Fruit fly (Drosophila melanogaster): ENCODE measurements around the gene CG17734.
A peak's percentile ranks its signal among the peaks of the same experiment; 100 is the strongest.

CG17734 gene

DNA sequence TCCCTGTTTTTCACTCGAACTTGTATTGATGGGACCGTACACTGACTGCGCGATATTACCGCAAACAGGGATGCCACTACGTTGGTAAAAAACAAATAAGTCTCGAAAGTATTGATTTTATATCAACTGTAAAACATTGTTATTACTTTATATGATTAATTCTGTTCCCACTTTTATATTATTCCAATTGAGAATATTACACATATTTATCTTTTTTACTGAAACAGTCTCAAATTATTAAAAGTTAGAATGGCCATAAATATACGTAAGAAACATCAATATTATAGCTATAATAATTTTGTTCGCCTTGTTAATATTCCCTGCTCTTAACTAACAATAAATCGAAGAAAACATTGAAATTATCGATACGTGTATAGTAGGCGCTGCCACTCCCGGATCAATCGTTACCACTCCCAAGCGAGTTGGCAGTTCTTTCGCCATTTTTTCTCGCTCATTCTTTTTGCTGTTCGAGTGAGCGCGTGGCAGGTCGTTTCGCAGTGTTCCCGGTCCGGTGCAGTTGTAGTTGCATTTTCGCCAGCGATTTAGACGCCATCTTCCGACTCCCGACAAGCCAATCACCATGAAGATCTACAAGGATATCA, 33.9 kb downstream of the CG17734 start, which contains the start of the genes SdhC and Tctp (continued):
- TF ChIP-seq rib (GFP tag; IDR thresholded peaks at IDR 0.05) (peak; percentile 74; the same call in 1 of the 2 replicates), CG18599 (GFP tag; optimal IDR thresholded peaks at IDR 0.05) (peak; percentile 52), Med (GFP tag) (peak; percentile 89), ac (GFP tag; optimal IDR thresholded peaks at IDR 0.05) (no peak), CG1233 (GFP tag; optimal IDR thresholded peaks at IDR 0.05) (peak; percentile 13), Dek (tag; optimal IDR thresholded peaks at IDR 0.05) (peak; percentile 52), slou (GFP tag; optimal IDR thresholded peaks at IDR 0.05) (peak; percentile 3), dan (GFP tag; IDR thresholded peaks at IDR 0.05) (no peak), CG13894 (tag; optimal IDR thresholded peaks at IDR 0.05) (peak; percentile 72), chif (GFP tag; optimal IDR thresholded peaks at IDR 0.05) (peak; percentile 6 to 44), Rx (GFP tag; IDR thresholded peaks at IDR 0.05) (no peak), CG5245 (GFP tag; optimal IDR thresholded peaks at IDR 0.05) (no peak), HLH54F (GFP tag; optimal IDR thresholded peaks at IDR 0.05) (peak; percentile 39), CG10209 (GFP tag; optimal IDR thresholded peaks at IDR 0.05) (peak; percentile 12), ranshi (GFP tag; IDR thresholded peaks at IDR 0.05) (0 out of 2 replicates have a peak, but pooled peaks have one; percentile 23), peb (GFP tag; IDR thresholded peaks at IDR 0.05) (0 out of 2 replicates have a peak, but pooled peaks have one; percentile 7), caup (GFP tag; optimal IDR thresholded peaks at IDR 0.05; ENCODE audit: severe bottlenecking) (peak; percentile 20), Antp (GFP tag; optimal IDR thresholded peaks at IDR 0.05) (peak; percentile 22), D19B (GFP tag; optimal IDR thresholded peaks at IDR 0.05) (peak; percentile 15), ewg (GFP tag; optimal IDR thresholded peaks at IDR 0.05) (peak; percentile 17), CG7556 (GFP tag; optimal IDR thresholded peaks at IDR 0.05) (peak; percentile 33), Bgb (GFP tag; IDR thresholded peaks at IDR 0.05; ENCODE audit: partially characterized antibody) (peak; percentile 66), zen (tag; optimal IDR thresholded peaks at IDR 0.05) (peak; percentile 70), chm (GFP tag; IDR thresholded peaks at IDR 0.05) (0 out of 2 replicates have a peak, but pooled peaks have one; percentile 49), ham (GFP tag; IDR thresholded peaks at IDR 0.05) (no peak), CG6813 (GFP tag; optimal IDR thresholded peaks at IDR 0.05) (no peak), H2.0 (GFP tag; IDR thresholded peaks at IDR 0.05) (no peak), NC2β (GFP tag; optimal IDR thresholded peaks at IDR 0.05) (peak; percentile 30), CG33213 (GFP tag; optimal IDR thresholded peaks at IDR 0.05) (peak; percentile 19), grau (tag; optimal IDR thresholded peaks at IDR 0.05) (peak; percentile 61), unpg (GFP tag; optimal IDR thresholded peaks at IDR 0.05) (peak; percentile 32), CG7745 (tag; optimal IDR thresholded peaks at IDR 0.05) (no peak), mirr (GFP tag; optimal IDR thresholded peaks at IDR 0.05) (peak; percentile 27), so (GFP tag; IDR thresholded peaks at IDR 0.05) (0 out of 3 replicates have a peak, but pooled peaks have one; percentile 45), sim (GFP tag; IDR thresholded peaks at IDR 0.05) (no peak), CG10543 (GFP tag; optimal IDR thresholded peaks at IDR 0.05) (peak; percentile 79), Camta (GFP tag; optimal IDR thresholded peaks at IDR 0.05) (peak; percentile 35), pzg (GFP tag; optimal IDR thresholded peaks at IDR 0.05) (peak; percentile 74), CG11456 (GFP tag; IDR thresholded peaks at IDR 0.05) (peak; percentile 23; the same call in 2 of the 3 replicates), CG34376 (GFP tag; optimal IDR thresholded peaks at IDR 0.05) (peak; percentile 54), CG12391 (tag; optimal IDR thresholded peaks at IDR 0.05) (peak; percentile 77), Max (GFP tag; optimal IDR thresholded peaks at IDR 0.05) (peak; percentile 72), CG2199 (GFP tag; IDR thresholded peaks at IDR 0.05) (no peak), MBD-R2 (GFP tag; IDR thresholded peaks at IDR 0.05) (0 out of 2 replicates have a peak, but pooled peaks have one; percentile 25), knrl (GFP tag; IDR thresholded peaks at IDR 0.05; ENCODE audit: partially characterized antibody) (peak; percentile 48; the same call in 2 of the 3 replicates), Dp (GFP tag; optimal IDR thresholded peaks at IDR 0.05) (peak; percentile 30), Meics (GFP tag; optimal IDR thresholded peaks at IDR 0.05) (peak; percentile 62), CG12659 (GFP tag; optimal IDR thresholded peaks at IDR 0.05) (peak; percentile 83), ssp (GFP tag; IDR thresholded peaks at IDR 0.05) (no peak)
